Worm (Caenorhabditis elegans) whole organism, young adult: ENCODE measurements around the gene urb-1.

ENCODE experiments used
- B0019.2 ChIP-seq: fragments of 200-800 bp; sonication (Bioruptor generic); conservative IDR thresholded peaks from 2 replicates; pipeline ENCODE4 v1.3.6; 2022; ENCODE audit warnings: missing genetic modification reagents, missing genetic modification characterization, missing compliant biosample characterization
- D2030.7 ChIP-seq: fragments of 200-800 bp; sonication (Bioruptor generic); IDR thresholded peaks from 2 replicates; pipeline ENCODE4 v1.3.6; 2022; ENCODE audit warnings: missing genetic modification reagents, missing genetic modification characterization, missing compliant biosample characterization
- F33H1.4 ChIP-seq: fragments of 200-800 bp; sonication (Bioruptor generic); IDR thresholded peaks from 2 replicates; pipeline ENCODE4 v1.3.6; 2022; ENCODE audit warnings: missing genetic modification reagents, missing genetic modification characterization, missing compliant biosample characterization
- F55B11.4 ChIP-seq: sonication (generic microtip); optimal IDR thresholded peaks from 2 replicates; lab custom pipeline; 2016; ENCODE audit warnings: missing compliant biosample characterization, missing genetic modification characterization, borderline replicate concordance; ENCODE audit not compliant: insufficient read depth
- F57C9.4 ChIP-seq: sonication (generic microtip); optimal IDR thresholded peaks from 2 replicates; lab custom pipeline; 2017; ENCODE audit warnings: mild to moderate bottlenecking, missing genetic modification characterization, missing compliant biosample characterization
- K11D2.4 ChIP-seq: fragments of 200-800 bp; sonication (Bioruptor generic); IDR thresholded peaks from 2 replicates; pipeline ENCODE4 v1.3.6; 2022; ENCODE audit warnings: missing genetic modification reagents, missing genetic modification characterization, missing compliant biosample characterization
- K12H6.12 ChIP-seq: fragments of 200-800 bp; sonication (Bioruptor generic); optimal IDR thresholded peaks from 2 replicates; lab custom pipeline; 2018; ENCODE audit warnings: mild to moderate bottlenecking, missing genetic modification characterization, missing compliant biosample characterization
- T07F8.4 ChIP-seq: sonication (generic microtip); optimal IDR thresholded peaks from 2 replicates; lab custom pipeline; 2016; ENCODE audit warnings: mild to moderate bottlenecking, missing genetic modification characterization, moderate library complexity, missing compliant biosample characterization
- Y53G8AR.9 ChIP-seq: fragments of 200-800 bp; sonication (Bioruptor generic); conservative IDR thresholded peaks from 2 replicates; pipeline ENCODE4 v1.3.6; 2022; ENCODE audit warnings: missing genetic modification reagents, missing genetic modification characterization, missing compliant biosample characterization
- Y79H2A.3 ChIP-seq: fragments of 200-800 bp; sonication (Bioruptor generic); conservative IDR thresholded peaks from 2 replicates; pipeline ENCODE4 v1.3.6; 2022; ENCODE audit warnings: missing genetic modification reagents, missing genetic modification characterization, missing compliant biosample characterization
- akir-1 ChIP-seq: fragments of 200-800 bp; sonication (Bioruptor generic); optimal IDR thresholded peaks from 2 replicates; lab custom pipeline; 2018; ENCODE audit warnings: mild to moderate bottlenecking, missing genetic modification characterization, moderate library complexity, missing compliant biosample characterization
- ama-1 ChIP-seq, 3 experiments: fragments of 150-350 bp in 1 of 3; sonication (generic microtip) in 2 of 3; optimal IDR thresholded peaks; 2 replicates each; lab custom pipeline; 2014 to 2018; ENCODE audit warnings: missing biosample characterization in 2 of 3, missing genetic modification characterization in 2 of 3, missing genetic modification reagents in 2 of 3
- aptf-3 ChIP-seq: fragments of 200-800 bp; sonication (Bioruptor generic); IDR thresholded peaks from 2 replicates; pipeline ENCODE4 v1.3.6; 2022; ENCODE audit warnings: missing genetic modification characterization, missing compliant biosample characterization
- attf-5 ChIP-seq: fragments of 200-800 bp; sonication (Bioruptor generic); optimal IDR thresholded peaks from 2 replicates; lab custom pipeline; 2018; ENCODE audit warnings: mild to moderate bottlenecking, missing genetic modification characterization, missing compliant biosample characterization
- attf-6 ChIP-seq: fragments of 200-800 bp; sonication (Bioruptor generic); IDR thresholded peaks from 2 replicates; pipeline ENCODE4 v1.3.6; 2022; ENCODE audit warnings: missing genetic modification reagents, missing genetic modification characterization, missing compliant biosample characterization
- cebp-1 ChIP-seq, 2 experiments: fragments of 200-800 bp in 1 of 2; sonication (Bioruptor generic) in 1 of 2; sonication (generic microtip) in 1 of 2; IDR thresholded peaks in 1 of 2; optimal IDR thresholded peaks in 1 of 2; 2 replicates each; pipeline versions ENCODE4 v1.3.6 to Lab custom; 2017 to 2022; ENCODE audit warnings: missing compliant biosample characterization in 2 of 2, missing genetic modification characterization in 2 of 2, mild to moderate bottlenecking in 1 of 2, missing genetic modification reagents in 1 of 2, moderate library complexity in 1 of 2
- ceh-27 ChIP-seq: fragments of 200-800 bp; sonication (Bioruptor generic); optimal IDR thresholded peaks from 2 replicates; lab custom pipeline; 2018; ENCODE audit warnings: mild to moderate bottlenecking, missing genetic modification characterization, moderate library complexity, missing compliant biosample characterization
- ceh-91 ChIP-seq: fragments of 200-800 bp; sonication (Bioruptor generic); IDR thresholded peaks from 2 replicates; pipeline ENCODE4 v1.3.6; 2022; ENCODE audit warnings: missing genetic modification reagents, missing genetic modification characterization, missing compliant biosample characterization
- dox-1 ChIP-seq: fragments of 200-800 bp; sonication (Bioruptor generic); IDR thresholded peaks from 2 replicates; pipeline ENCODE4 v1.3.6; 2022; ENCODE audit warnings: missing genetic modification reagents, missing genetic modification characterization, missing compliant biosample characterization
- hmg-1.2 ChIP-seq: fragments of 200-800 bp; sonication (Bioruptor generic); IDR thresholded peaks from 2 replicates; pipeline ENCODE4 v1.3.6; 2022; ENCODE audit warnings: missing genetic modification reagents, missing genetic modification characterization, missing compliant biosample characterization
- hrde-1 ChIP-seq: sonication (generic microtip); optimal IDR thresholded peaks from 2 replicates; lab custom pipeline; 2016; ENCODE audit warnings: missing genetic modification characterization, mild to moderate bottlenecking, missing compliant biosample characterization, moderate library complexity, missing genotype, missing genetic modification reagents, borderline replicate concordance
- hsf-1 ChIP-seq: fragments of 200-800 bp; sonication (Bioruptor generic); IDR thresholded peaks from 2 replicates; pipeline ENCODE4 v1.3.6; 2022; ENCODE audit warnings: missing genetic modification reagents, missing genetic modification characterization, missing compliant biosample characterization
- lag-1 ChIP-seq: fragments of 200-800 bp; sonication (Bioruptor generic); IDR thresholded peaks from 2 replicates; pipeline ENCODE4 v1.3.6; 2022; ENCODE audit warnings: missing genetic modification reagents, missing genetic modification characterization, missing compliant biosample characterization
- let-607 ChIP-seq, 2 experiments: fragments of 200-800 bp in 1 of 2; sonication (Bioruptor generic) in 1 of 2; sonication (generic microtip) in 1 of 2; optimal IDR thresholded peaks; 2 replicates each; lab custom pipeline; 2016 to 2018; ENCODE audit warnings: mild to moderate bottlenecking in 2 of 2, missing compliant biosample characterization in 2 of 2, missing genetic modification characterization in 2 of 2, moderate library complexity in 2 of 2, missing genotype in 1 of 2
- lin-35 ChIP-seq, 3 experiments: fragments of 150-350 bp in 2 of 3; sonication (generic microtip) in 1 of 3; optimal IDR thresholded peaks; 2 replicates each; lab custom pipeline; 2014 to 2018; ENCODE audit warnings: missing biosample characterization in 3 of 3, missing genetic modification characterization in 3 of 3, missing genetic modification reagents in 3 of 3
- lin-54 ChIP-seq: fragments of 200-800 bp; sonication (Bioruptor generic); optimal IDR thresholded peaks from 2 replicates; lab custom pipeline; 2018; ENCODE audit warnings: mild to moderate bottlenecking, missing genetic modification characterization, missing compliant biosample characterization
- lsl-1 ChIP-seq: fragments of 200-800 bp; sonication (Bioruptor generic); optimal IDR thresholded peaks from 2 replicates; lab custom pipeline; 2018; ENCODE audit warnings: mild to moderate bottlenecking, missing genetic modification characterization, moderate library complexity, missing compliant biosample characterization
- madf-3 ChIP-seq: fragments of 200-800 bp; sonication (Bioruptor generic); IDR thresholded peaks from 2 replicates; pipeline ENCODE4 v1.3.6; 2022; ENCODE audit warnings: missing genetic modification reagents, missing genetic modification characterization, missing compliant biosample characterization
- madf-8 ChIP-seq: fragments of 200-800 bp; sonication (Bioruptor generic); conservative IDR thresholded peaks from 2 replicates; pipeline ENCODE4 v1.3.6; 2022; ENCODE audit warnings: missing genetic modification reagents, missing genetic modification characterization, missing compliant biosample characterization
- mcd-1 ChIP-seq: fragments of 200-800 bp; sonication (Bioruptor generic); IDR thresholded peaks from 2 replicates; pipeline ENCODE4 v1.3.6; 2022; ENCODE audit warnings: missing genetic modification reagents, missing genetic modification characterization, missing compliant biosample characterization
- mel-28 ChIP-seq: sonication (generic microtip); optimal IDR thresholded peaks from 2 replicates; lab custom pipeline; 2016; ENCODE audit warnings: borderline replicate concordance, mild to moderate bottlenecking, missing genetic modification characterization, missing compliant biosample characterization
- mxl-1 ChIP-seq: sonication (generic microtip); optimal IDR thresholded peaks from 2 replicates; lab custom pipeline; 2016; ENCODE audit warnings: missing genetic modification characterization, missing compliant biosample characterization
- nfya-2 ChIP-seq: fragments of 200-800 bp; sonication (Bioruptor generic); IDR thresholded peaks from 2 replicates; pipeline ENCODE4 v1.3.6; 2022; ENCODE audit warnings: missing genetic modification reagents, missing genetic modification characterization, missing compliant biosample characterization
- nfyb-1 ChIP-seq: fragments of 200-800 bp; sonication (Bioruptor generic); IDR thresholded peaks from 2 replicates; pipeline ENCODE4 v1.3.6; 2022; ENCODE audit warnings: missing genetic modification reagents, missing genetic modification characterization, missing compliant biosample characterization
- nhr-80 ChIP-seq: sonication (generic microtip); optimal IDR thresholded peaks from 2 replicates; lab custom pipeline; 2016; ENCODE audit warnings: missing genetic modification characterization, missing compliant biosample characterization
- rcor-1 ChIP-seq: fragments of 200-800 bp; sonication (Bioruptor generic); IDR thresholded peaks from 2 replicates; pipeline ENCODE4 v1.3.6; 2022; ENCODE audit warnings: missing genetic modification reagents, missing genetic modification characterization, missing compliant biosample characterization
- repo-1 ChIP-seq: sonication (generic microtip); optimal IDR thresholded peaks from 2 replicates; lab custom pipeline; 2017; ENCODE audit warnings: mild to moderate bottlenecking, missing genetic modification characterization, missing compliant biosample characterization
- snpc-4 ChIP-seq, 5 experiments: fragments of 150-350 bp in 1 of 5; sonication (generic microtip) in 4 of 5; optimal IDR thresholded peaks; 2 replicates each; lab custom pipeline; 2014 to 2018; ENCODE audit warnings: missing genetic modification characterization in 5 of 5, missing biosample characterization in 3 of 5, antibody characterized with exemption in 2 of 5, mild to moderate bottlenecking in 2 of 5, missing compliant biosample characterization in 2 of 5, missing genotype in 2 of 5, moderate library complexity in 2 of 5, missing genetic modification reagents in 1 of 5
- somi-1 ChIP-seq: fragments of 200-800 bp; sonication (Bioruptor generic); optimal IDR thresholded peaks from 2 replicates; lab custom pipeline; 2018; ENCODE audit warnings: mild to moderate bottlenecking, missing genetic modification characterization, missing compliant biosample characterization
- tbx-9 ChIP-seq: sonication (generic microtip); optimal IDR thresholded peaks from 2 replicates; lab custom pipeline; 2016; ENCODE audit warnings: borderline replicate concordance, missing genetic modification characterization, inconsistent platforms, missing compliant biosample characterization

urb-1 gene

ce11 chrV:6433446-6434178 lies 9.7 kb upstream of the urb-1 start, which contains the start of the genes gad-1 and erfa-1 (continued):
- peak; percentile 5 to 22 for TF ChIP-seq let-607 (tag; optimal IDR thresholded peaks at IDR 0.05; lab: Kevin White, UChicago)
- TF ChIP-seq hrde-1 (tag; lab: Kevin White, UChicago): no peak
- TF ChIP-seq cebp-1 (GFP tag; IDR thresholded peaks at IDR 0.05; lab: Robert Waterston, UW): no peak
- peak; percentile 26 for TF ChIP-seq cebp-1 (tag; optimal IDR thresholded peaks at IDR 0.05; lab: Kevin White, UChicago)
- peak; percentile 3 for TF ChIP-seq K12H6.12
- no peak for TF ChIP-seq B0019.2 (GFP tag; lab: Robert Waterston, UW)
- TF ChIP-seq madf-8 (GFP tag; lab: Robert Waterston, UW): peak; percentile 53
- no peak for TF ChIP-seq Y53G8AR.9 (GFP tag; lab: Robert Waterston, UW)
- TF ChIP-seq D2030.7 (GFP tag; lab: Robert Waterston, UW): peak; percentile 37; the same call in 1 of the 2 replicates
- peak; percentile 69 for TF ChIP-seq dox-1 (GFP tag; lab: Robert Waterston, UW)
- no peak for TF ChIP-seq Y79H2A.3
- TF ChIP-seq mcd-1 (GFP tag; lab: Robert Waterston, UW): peak; percentile 78
- peak; percentile 51 for TF ChIP-seq ceh-91 (GFP tag; lab: Robert Waterston, UW)
- TF ChIP-seq rcor-1 (GFP tag; lab: Robert Waterston, UW): peak; percentile 68
- TF ChIP-seq nhr-80 (tag; lab: Kevin White, UChicago): peak; percentile 34
- TF ChIP-seq repo-1 (tag; lab: Kevin White, UChicago): no peak
- TF ChIP-seq madf-3 (GFP tag; lab: Robert Waterston, UW): no peak
- no peak for TF ChIP-seq mel-28
- no peak for TF ChIP-seq F55B11.4
- TF ChIP-seq attf-5 (GFP tag; lab: Kevin White, UChicago): peak; percentile 47
- TF ChIP-seq F57C9.4 (tag; lab: Kevin White, UChicago): no peak

- TF ChIP-seq tbx-9 (tag; lab: Kevin White, UChicago): no peak
- TF ChIP-seq snpc-4 (GFP tag; optimal IDR thresholded peaks at IDR 0.05; lab: Kevin White, UChicago): no peak
- TF ChIP-seq snpc-4 (tag; optimal IDR thresholded peaks at IDR 0.05; lab: Kevin White, UChicago): peak in 1 of 4 experiments; percentile 1
- no peak for TF ChIP-seq attf-6 (GFP tag; lab: Robert Waterston, UW)
- no peak for TF ChIP-seq aptf-3
- no peak for TF ChIP-seq hmg-1.2
- TF ChIP-seq ceh-27 (GFP tag; lab: Kevin White, UChicago): no peak
- no peak for TF ChIP-seq akir-1 (GFP tag; lab: Kevin White, UChicago)
- no peak for TF ChIP-seq nfya-2 (GFP tag; lab: Robert Waterston, UW)
- no peak for TF ChIP-seq lag-1 (GFP tag; lab: Robert Waterston, UW)
- TF ChIP-seq nhr-80 (tag; lab: Kevin White, UChicago): peak; percentile 71
- TF ChIP-seq mxl-1 (tag; lab: Kevin White, UChicago): no peak
- TF ChIP-seq T07F8.4 (tag; lab: Kevin White, UChicago): no peak
- TF ChIP-seq lin-54: no peak
- peak; percentile 52; the same call in 1 of the 2 replicates for TF ChIP-seq nfyb-1
- TF ChIP-seq ama-1 (optimal IDR thresholded peaks at IDR 0.05; lab: Kevin White, UChicago): no peak
- peak in 1 of 2 experiments; percentile 8 for TF ChIP-seq ama-1 (GFP tag; optimal IDR thresholded peaks at IDR 0.05; lab: Kevin White, UChicago)
- no peak for TF ChIP-seq K11D2.4 (GFP tag; lab: Robert Waterston, UW)
- no peak for TF ChIP-seq ceh-91 (GFP tag; lab: Robert Waterston, UW)
- 0 out of 2 replicates have a peak, but pooled peaks have one; percentile 9 for TF ChIP-seq F33H1.4 (GFP tag; lab: Robert Waterston, UW)
- TF ChIP-seq lin-35 (GFP tag; optimal IDR thresholded peaks at IDR 0.05; lab: Kevin White, UChicago): no peak
- TF ChIP-seq hsf-1 (GFP tag; lab: Robert Waterston, UW): no peak
- TF ChIP-seq somi-1 (GFP tag; lab: Kevin White, UChicago): no peak
- no peak for TF ChIP-seq cebp-1 (GFP tag; IDR thresholded peaks at IDR 0.05; lab: Robert Waterston, UW)
- TF ChIP-seq cebp-1 (tag; optimal IDR thresholded peaks at IDR 0.05; lab: Kevin White, UChicago): peak; percentile 48
- no peak for TF ChIP-seq lsl-1 (GFP tag; lab: Kevin White, UChicago)
These were observed 6.8 kb upstream of the urb-1 start for ce11 chrV:6430526-6431371.
